Worm (Caenorhabditis elegans): ENCODE measurements around the gene K10H10.6.

K10H10.6 gene

ce11 chrII:14528233-14528802 is 25.2 kb downstream of the K10H10.6 start, which contains the start of the genes F57C2.5 and spat-1 (continued):
- no peak for TF ChIP-seq C38D4.7 (GFP tag; optimal IDR thresholded peaks at IDR 0.05)
- no peak for TF ChIP-seq ceh-48 (tag; optimal IDR thresholded peaks at IDR 0.05)
- TF ChIP-seq tbx-2 (tag; optimal IDR thresholded peaks at IDR 0.05): peak; percentile 95

- TF ChIP-seq ceh-24 (tag; optimal IDR thresholded peaks at IDR 0.05) (no peak), pat-9 (tag; optimal IDR thresholded peaks at IDR 0.05) (no peak), hlh-30 (tag; optimal IDR thresholded peaks at IDR 0.05; ENCODE audit: insufficient read depth) (no peak), fkh-10 (GFP tag; optimal IDR thresholded peaks at IDR 0.05) (no peak), ceh-18 (tag; optimal IDR thresholded peaks at IDR 0.05) (no peak), mec-3 (tag; optimal IDR thresholded peaks at IDR 0.05; ENCODE audit: borderline replicate concordance) (no peak), che-1 (tag; optimal IDR thresholded peaks at IDR 0.05) (no peak), hlh-8 (tag; optimal IDR thresholded peaks at IDR 0.05) (no peak), nhr-232 (tag; optimal IDR thresholded peaks at IDR 0.05) (no peak), eyg-1 (tag; optimal IDR thresholded peaks at IDR 0.05) (no peak), tbx-7 (tag; optimal IDR thresholded peaks at IDR 0.05) (no peak), pax-1 (tag; optimal IDR thresholded peaks at IDR 0.05) (no peak), ztf-16 (tag; optimal IDR thresholded peaks at IDR 0.05) (no peak), madf-2 (tag; optimal IDR thresholded peaks at IDR 0.05) (no peak), sox-2 (GFP tag; IDR thresholded peaks at IDR 0.05) (no peak), ref-2 (tag; optimal IDR thresholded peaks at IDR 0.05) (no peak), fax-1 (tag; optimal IDR thresholded peaks at IDR 0.05) (no peak)
Measured at ce11 chrII:14534000-14534399, 30.9 kb downstream of the K10H10.6 start, which contains the start of gene C04H5.1. Gene C04H5.1 (plus strand): TSS chrII:14534300.

ce11 chrII:14537728-14538127 is 34.6 kb downstream of the K10H10.6 start, which contains the start of the genes clec-147 and C04H5.7:
Gene clec-147 (minus strand): TSS chrII:14537828.
Gene C04H5.7 (plus strand): TSS chrII:14537946.
- TF ChIP-seq tbx-7 (tag; optimal IDR thresholded peaks at IDR 0.05): no peak
- no peak for TF ChIP-seq hlh-15 (tag; optimal IDR thresholded peaks at IDR 0.05)
- no peak for TF ChIP-seq unc-3 (GFP tag; conservative IDR thresholded peaks at IDR 0.05)
- no peak for TF ChIP-seq unc-3 (tag; optimal IDR thresholded peaks at IDR 0.05)
- TF ChIP-seq ztf-16 (tag; optimal IDR thresholded peaks at IDR 0.05): no peak
- TF ChIP-seq ceh-24 (tag; optimal IDR thresholded peaks at IDR 0.05): no peak
- no peak for TF ChIP-seq fax-1 (tag; optimal IDR thresholded peaks at IDR 0.05)
- no peak for TF ChIP-seq ceh-48 (tag; optimal IDR thresholded peaks at IDR 0.05)
- no peak for TF ChIP-seq Y22D7AL.16 (tag; optimal IDR thresholded peaks at IDR 0.05)
- no peak for TF ChIP-seq ttx-3 (tag; optimal IDR thresholded peaks at IDR 0.05)
- no peak for TF ChIP-seq lin-11 (tag; optimal IDR thresholded peaks at IDR 0.05)
- TF ChIP-seq hlh-6 (tag; optimal IDR thresholded peaks at IDR 0.05): no peak
- no peak for TF ChIP-seq tbx-2 (tag; optimal IDR thresholded peaks at IDR 0.05)
- TF ChIP-seq pqm-1 (tag; optimal IDR thresholded peaks at IDR 0.05): no peak
- TF ChIP-seq T23F11.4 (GFP tag; optimal IDR thresholded peaks at IDR 0.05): no peak
- no peak for TF ChIP-seq ceh-31 (tag; optimal IDR thresholded peaks at IDR 0.05)
- no peak for TF ChIP-seq hlh-8 (tag; optimal IDR thresholded peaks at IDR 0.05)
- TF ChIP-seq elt-2 (tag; optimal IDR thresholded peaks at IDR 0.05): no peak
- no peak for TF ChIP-seq ceh-30 (tag; optimal IDR thresholded peaks at IDR 0.05)

- no peak for TF ChIP-seq F13H6.1 (tag; optimal IDR thresholded peaks at IDR 0.05)
- TF ChIP-seq ceh-9 (tag; optimal IDR thresholded peaks at IDR 0.05): no peak
- peak; percentile 44 for TF ChIP-seq elt-2 (tag; optimal IDR thresholded peaks at IDR 0.05)
Measured at ce11 chrII:14540551-14540950, 37.5 kb downstream of the K10H10.6 start.

ce11 chrII:14548691-14549090 is 45.6 kb downstream of the K10H10.6 start, which contains the start of gene gcy-29:
Gene gcy-29 (minus strand): TSS chrII:14548791.
- TF ChIP-seq syd-9 (tag; optimal IDR thresholded peaks at IDR 0.05): no peak
- TF ChIP-seq pha-2 (tag; optimal IDR thresholded peaks at IDR 0.05): no peak
- no peak for TF ChIP-seq ceh-14 (tag; optimal IDR thresholded peaks at IDR 0.05)
- no peak for TF ChIP-seq ceh-31 (tag; optimal IDR thresholded peaks at IDR 0.05)
- TF ChIP-seq nhr-11 (tag; optimal IDR thresholded peaks at IDR 0.05): no peak
- no peak for TF ChIP-seq ceh-9 (tag; optimal IDR thresholded peaks at IDR 0.05)
- TF ChIP-seq ceh-2 (tag; optimal IDR thresholded peaks at IDR 0.05): no peak
- TF ChIP-seq rnt-1 (tag; optimal IDR thresholded peaks at IDR 0.05): no peak
- TF ChIP-seq pha-4 (tag; optimal IDR thresholded peaks at IDR 0.05): no peak
- no peak for TF ChIP-seq unc-3 (GFP tag; conservative IDR thresholded peaks at IDR 0.05)
- TF ChIP-seq unc-3 (tag; optimal IDR thresholded peaks at IDR 0.05): no peak
- no peak for TF ChIP-seq mec-3 (tag; optimal IDR thresholded peaks at IDR 0.05; ENCODE audit: borderline replicate concordance)

Measured in whole organism, late embryonic.